Worm (Caenorhabditis elegans) whole organism, L1 larva: ENCODE measurements around the gene nphp-2.

Experiments used
- C04F5.9 ChIP-seq: sonication (generic microtip); optimal IDR thresholded peaks from 2 replicates; lab custom pipeline; 2016; ENCODE audit warnings: missing genetic modification characterization, missing compliant biosample characterization
- Y116A8C.19 ChIP-seq: sonication (generic microtip); optimal IDR thresholded peaks from 2 replicates; lab custom pipeline; 2016; ENCODE audit warnings: missing compliant biosample characterization, missing genetic modification characterization, borderline replicate concordance
- aha-1 ChIP-seq: fragments of 150-350 bp; optimal IDR thresholded peaks from 2 replicates; lab custom pipeline; 2014; ENCODE audit warnings: missing biosample characterization, missing genetic modification characterization
- alr-1 ChIP-seq: fragments of 200-800 bp; sonication (Bioruptor generic); optimal IDR thresholded peaks from 2 replicates; lab custom pipeline; 2018; ENCODE audit warnings: borderline replicate concordance, mild to moderate bottlenecking, missing genetic modification characterization, missing compliant biosample characterization
- aly-2 ChIP-seq: fragments of 150-350 bp; optimal IDR thresholded peaks from 2 replicates; lab custom pipeline; 2014; ENCODE audit warnings: missing biosample characterization, missing genetic modification characterization
- ama-1 ChIP-seq: fragments of 150-350 bp; optimal IDR thresholded peaks from 2 replicates; lab custom pipeline; 2014
- ceh-63 ChIP-seq: fragments of 200-800 bp; sonication (Bioruptor generic); optimal IDR thresholded peaks from 2 replicates; lab custom pipeline; 2018; ENCODE audit warnings: mild to moderate bottlenecking, missing genetic modification characterization, missing compliant biosample characterization
- ceh-8 ChIP-seq: fragments of 200-800 bp; sonication (Bioruptor generic); optimal IDR thresholded peaks from 2 replicates; lab custom pipeline; 2018; ENCODE audit warnings: mild to moderate bottlenecking, missing genetic modification characterization, moderate library complexity, missing compliant biosample characterization
- ceh-90 ChIP-seq: sonication (generic microtip); optimal IDR thresholded peaks from 2 replicates; lab custom pipeline; 2016; ENCODE audit warnings: missing genetic modification characterization, missing compliant biosample characterization
- dsc-1 ChIP-seq: sonication (generic microtip); optimal IDR thresholded peaks from 2 replicates; lab custom pipeline; 2016; ENCODE audit warnings: mild to moderate bottlenecking, missing genetic modification characterization, missing compliant biosample characterization
- efl-3 ChIP-seq: fragments of 200-800 bp; sonication (Bioruptor generic); optimal IDR thresholded peaks from 2 replicates; lab custom pipeline; 2018; ENCODE audit warnings: mild to moderate bottlenecking, missing genetic modification characterization, missing compliant biosample characterization
- egl-27 ChIP-seq, 2 experiments: fragments of 150-350 bp in 1 of 2; sonication (generic microtip); optimal IDR thresholded peaks; 3 replicates each; lab custom pipeline; 2017 to 2018; ENCODE audit warnings: missing biosample characterization in 2 of 2, missing genetic modification characterization in 2 of 2, missing genetic modification reagents in 2 of 2
- elt-2 ChIP-seq: sonication (generic microtip); optimal IDR thresholded peaks from 2 replicates; lab custom pipeline; 2016; ENCODE audit warnings: missing genetic modification characterization, mild to moderate bottlenecking, inconsistent platforms, missing compliant biosample characterization, missing genetic modification reagents
- hlh-17 ChIP-seq: fragments of 200-800 bp; sonication (Bioruptor generic); optimal IDR thresholded peaks from 2 replicates; lab custom pipeline; 2018; ENCODE audit warnings: missing genetic modification characterization, mild to moderate bottlenecking, missing compliant biosample characterization, moderate library complexity, borderline replicate concordance
- hlh-4 ChIP-seq: sonication (generic microtip); optimal IDR thresholded peaks from 2 replicates; lab custom pipeline; 2016; ENCODE audit warnings: mild to moderate bottlenecking, missing genetic modification characterization, missing compliant biosample characterization
- irx-1 ChIP-seq: sonication (generic microtip); optimal IDR thresholded peaks from 2 replicates; lab custom pipeline; 2016; ENCODE audit warnings: missing genetic modification characterization, missing compliant biosample characterization
- isw-1 ChIP-seq: fragments of 200-800 bp; sonication (Bioruptor generic); IDR thresholded peaks from 2 replicates; pipeline ENCODE4 v1.3.6; 2022; ENCODE audit warnings: missing genetic modification characterization, missing compliant biosample characterization
- jun-1 ChIP-seq: fragments of 150-350 bp; optimal IDR thresholded peaks from 2 replicates; lab custom pipeline; 2014; ENCODE audit warnings: missing biosample characterization, missing genetic modification reagents, missing genetic modification characterization
- lin-14 ChIP-seq: fragments of 200-800 bp; sonication (Bioruptor generic); optimal IDR thresholded peaks from 2 replicates; lab custom pipeline; 2018; ENCODE audit warnings: mild to moderate bottlenecking, missing genetic modification characterization, moderate library complexity, missing compliant biosample characterization
- lin-35 ChIP-seq, 2 experiments: fragments of 150-350 bp; optimal IDR thresholded peaks; 2 replicates each; lab custom pipeline; 2014; ENCODE audit warnings: missing biosample characterization in 2 of 2, missing genetic modification characterization in 2 of 2, missing genetic modification reagents in 2 of 2
- lsy-2 ChIP-seq, 2 experiments: fragments of 150-350 bp; optimal IDR thresholded peaks; 2 replicates each; lab custom pipeline; 2014; ENCODE audit warnings: missing biosample characterization in 2 of 2, missing genetic modification characterization in 2 of 2
- mab-9 ChIP-seq: fragments of 200-800 bp; sonication (Bioruptor generic); IDR thresholded peaks from 2 replicates; pipeline ENCODE4 v1.3.6; 2022; ENCODE audit warnings: missing genetic modification reagents, missing genetic modification characterization, missing compliant biosample characterization
- nhr-19 ChIP-seq: fragments of 200-800 bp; sonication (Bioruptor generic); conservative IDR thresholded peaks from 2 replicates; pipeline ENCODE4 v1.3.6; 2022; ENCODE audit warnings: missing genetic modification characterization, missing compliant biosample characterization
- nhr-20 ChIP-seq: sonication (generic microtip); optimal IDR thresholded peaks from 2 replicates; lab custom pipeline; 2016; ENCODE audit warnings: mild to moderate bottlenecking, missing genetic modification characterization, missing compliant biosample characterization
- nhr-237 ChIP-seq: fragments of 150-350 bp; optimal IDR thresholded peaks from 2 replicates; lab custom pipeline; 2014; ENCODE audit warnings: missing biosample characterization, missing genetic modification characterization
- nhr-28 ChIP-seq: fragments of 150-350 bp; optimal IDR thresholded peaks from 2 replicates; lab custom pipeline; 2014; ENCODE audit warnings: missing biosample characterization, missing genetic modification characterization
- nhr-47 ChIP-seq: sonication (generic microtip); optimal IDR thresholded peaks from 2 replicates; lab custom pipeline; 2016; ENCODE audit warnings: mild to moderate bottlenecking, missing genetic modification characterization, moderate library complexity, missing compliant biosample characterization
- nhr-71 ChIP-seq: sonication (generic microtip); optimal IDR thresholded peaks from 2 replicates; lab custom pipeline; 2016; ENCODE audit warnings: mild to moderate bottlenecking, missing genetic modification characterization, moderate library complexity, missing compliant biosample characterization
- nhr-76 ChIP-seq: sonication (generic microtip); optimal IDR thresholded peaks from 2 replicates; lab custom pipeline; 2017; ENCODE audit warnings: missing biosample characterization, missing genetic modification characterization
- nhr-77 ChIP-seq: fragments of 150-350 bp; optimal IDR thresholded peaks from 2 replicates; lab custom pipeline; 2014; ENCODE audit warnings: missing biosample characterization, missing genetic modification characterization
- nhr-85 ChIP-seq: sonication (generic microtip); peaks from one replicate; lab custom pipeline; 2016; ENCODE audit warnings: missing genetic modification characterization, inconsistent platforms, missing compliant biosample characterization
- pax-3 ChIP-seq: fragments of 200-800 bp; sonication (Bioruptor generic); optimal IDR thresholded peaks from 2 replicates; lab custom pipeline; 2018; ENCODE audit warnings: mild to moderate bottlenecking, missing genetic modification characterization, moderate library complexity, missing compliant biosample characterization
- pqm-1 ChIP-seq: sonication (generic microtip); optimal IDR thresholded peaks from 3 replicates; lab custom pipeline; 2017; ENCODE audit warnings: missing biosample characterization, missing genetic modification characterization
- rnt-1 ChIP-seq: sonication (generic microtip); optimal IDR thresholded peaks from 2 replicates; lab custom pipeline; 2016; ENCODE audit warnings: mild to moderate bottlenecking, missing genetic modification characterization, moderate library complexity, missing compliant biosample characterization
- snpc-4 ChIP-seq: fragments of 150-350 bp; optimal IDR thresholded peaks from 2 replicates; lab custom pipeline; 2014; ENCODE audit warnings: missing biosample characterization, missing genetic modification characterization
- sox-4 ChIP-seq: sonication (generic microtip); optimal IDR thresholded peaks from 2 replicates; lab custom pipeline; 2016; ENCODE audit warnings: missing genetic modification characterization, missing compliant biosample characterization
- sptf-1 ChIP-seq: fragments of 150-350 bp; optimal IDR thresholded peaks from 2 replicates; lab custom pipeline; 2014; ENCODE audit warnings: missing biosample characterization, missing genetic modification characterization
- sup-37 ChIP-seq: fragments of 200-800 bp; sonication (Bioruptor generic); optimal IDR thresholded peaks from 2 replicates; lab custom pipeline; 2018; ENCODE audit warnings: mild to moderate bottlenecking, missing genetic modification characterization, missing compliant biosample characterization
- tlp-1 ChIP-seq: fragments of 150-350 bp; optimal IDR thresholded peaks from 2 replicates; lab custom pipeline; 2014; ENCODE audit warnings: missing biosample characterization, missing genetic modification characterization
- unc-130 ChIP-seq: fragments of 150-350 bp; optimal IDR thresholded peaks from 2 replicates; lab custom pipeline; 2017; ENCODE audit warnings: missing biosample characterization, missing genetic modification characterization, inconsistent platforms
- unc-30 ChIP-seq: sonication (generic microtip); optimal IDR thresholded peaks from 2 replicates; lab custom pipeline; 2017; ENCODE audit warnings: missing biosample characterization, missing genetic modification characterization
- unc-62 ChIP-seq: fragments of 150-350 bp; optimal IDR thresholded peaks from 2 replicates; lab custom pipeline; 2014; ENCODE audit warnings: missing biosample characterization, missing genetic modification reagents, missing genetic modification characterization
- unc-86 ChIP-seq: sonication (generic microtip); optimal IDR thresholded peaks from 2 replicates; lab custom pipeline; 2016; ENCODE audit warnings: missing genetic modification characterization, missing compliant biosample characterization
- unc-98 ChIP-seq: fragments of 200-800 bp; sonication (Bioruptor generic); IDR thresholded peaks from 2 replicates; pipeline ENCODE4 v1.3.6; 2022; ENCODE audit warnings: missing genetic modification characterization, missing compliant biosample characterization
- vab-15 ChIP-seq: sonication (generic microtip); optimal IDR thresholded peaks from 2 replicates; lab custom pipeline; 2017; ENCODE audit warnings: missing genotype, mild to moderate bottlenecking, missing genetic modification characterization, missing compliant biosample characterization
- xbp-1 ChIP-seq: sonication (generic microtip); optimal IDR thresholded peaks from 2 replicates; lab custom pipeline; 2016; ENCODE audit warnings: missing genetic modification characterization, missing compliant biosample characterization
- zip-4 ChIP-seq: fragments of 200-800 bp; sonication (Bioruptor generic); optimal IDR thresholded peaks from 2 replicates; lab custom pipeline; 2018; ENCODE audit warnings: mild to moderate bottlenecking, missing genetic modification characterization, moderate library complexity, missing compliant biosample characterization
- ztf-11 ChIP-seq, 2 experiments: sonication (generic microtip); optimal IDR thresholded peaks; 2 replicates each; lab custom pipeline; 2016 to 2017; ENCODE audit warnings: missing genetic modification characterization in 2 of 2, missing biosample characterization in 1 of 2, missing compliant biosample characterization in 1 of 2
- ztf-4 ChIP-seq: fragments of 150-350 bp; optimal IDR thresholded peaks from 2 replicates; lab custom pipeline; 2014; ENCODE audit warnings: missing biosample characterization, missing genetic modification characterization

nphp-2 gene

ce11 chrV:1871768-1872296, 23.8 kb upstream of the nphp-2 start, which contains the start of the genes T10B5.4 and cct-7 (continued):
- TF ChIP-seq nhr-76 (no peak), unc-130 (tag; lab: Kevin White, UChicago) (peak; percentile 48), sptf-1 (tag; lab: Kevin White, UChicago) (no peak), dsc-1 (tag; lab: Kevin White, UChicago) (peak; percentile 74), C04F5.9 (tag; lab: Kevin White, UChicago) (no peak), unc-62 (no peak), sup-37 (GFP tag; lab: Kevin White, UChicago) (no peak)

ce11 chrV:1874827-1875226, 20.8 kb upstream of the nphp-2 start:
- TF ChIP-seq lin-14 (GFP tag; lab: Kevin White, UChicago) (no peak), ztf-11 (tag; optimal IDR thresholded peaks at IDR 0.05; lab: Kevin White, UChicago) (no peak), ztf-4 (tag; lab: Kevin White, UChicago) (no peak), mab-9 (GFP tag; lab: Robert Waterston, UW) (no peak), vab-15 (no peak), nhr-19 (GFP tag; lab: Robert Waterston, UW) (no peak), egl-27 (tag; optimal IDR thresholded peaks at IDR 0.05; lab: Kevin White, UChicago) (no peak), nhr-47 (tag; lab: Kevin White, UChicago) (no peak), hlh-4 (tag; lab: Kevin White, UChicago) (no peak), nhr-237 (tag; lab: Kevin White, UChicago) (no peak), elt-2 (no peak), ceh-63 (GFP tag; lab: Kevin White, UChicago) (no peak), dsc-1 (tag; lab: Kevin White, UChicago) (no peak), nhr-28 (no peak), rnt-1 (tag; lab: Kevin White, UChicago) (no peak), nhr-76 (no peak), alr-1 (tag; lab: Kevin White, UChicago) (no peak), hlh-17 (no peak), nhr-77 (tag; lab: Kevin White, UChicago) (no peak)

- peak; percentile 48 for TF ChIP-seq nhr-47 (tag; lab: Kevin White, UChicago)
- TF ChIP-seq ztf-4 (tag; lab: Kevin White, UChicago), result peak; percentile 65
- TF ChIP-seq sox-4 (tag; lab: Kevin White, UChicago), result no peak
- peak; percentile 46 for TF ChIP-seq ama-1 (lab: Kevin White, UChicago)
- TF ChIP-seq tlp-1 (tag; lab: Kevin White, UChicago), result no peak
- TF ChIP-seq alr-1 (tag; lab: Kevin White, UChicago), result no peak
- TF ChIP-seq ceh-8 (GFP tag; lab: Kevin White, UChicago), result no peak
- TF ChIP-seq xbp-1 (tag; lab: Kevin White, UChicago), result no peak
- TF ChIP-seq ceh-90 (tag; lab: Kevin White, UChicago), result no peak
- TF ChIP-seq aly-2 (tag; lab: Kevin White, UChicago), result peak; percentile 84
- no peak for TF ChIP-seq nhr-20
- TF ChIP-seq unc-30 (tag; lab: Kevin White, UChicago), result no peak
- TF ChIP-seq efl-3 (GFP tag; lab: Kevin White, UChicago), result no peak
- TF ChIP-seq snpc-4, result no peak
- peak; percentile 59 for TF ChIP-seq pax-3 (tag; lab: Kevin White, UChicago)
- no peak for TF ChIP-seq pqm-1 (tag; lab: Kevin White, UChicago)
- peak; percentile 37 for TF ChIP-seq nhr-71 (tag; lab: Kevin White, UChicago)
- no peak for TF ChIP-seq lsy-2 (tag; optimal IDR thresholded peaks at IDR 0.05; lab: Kevin White, UChicago)
- TF ChIP-seq jun-1 (tag; lab: Kevin White, UChicago), result no peak
- TF ChIP-seq Y116A8C.19 (tag; lab: Kevin White, UChicago), result no peak
- peak; percentile 32 for TF ChIP-seq rnt-1 (tag; lab: Kevin White, UChicago)
- no peak for TF ChIP-seq unc-86
- no peak for TF ChIP-seq aha-1
- TF ChIP-seq zip-4 (GFP tag; lab: Kevin White, UChicago), result no peak
- TF ChIP-seq unc-98 (GFP tag; lab: Robert Waterston, UW), result no peak
- TF ChIP-seq isw-1 (GFP tag; lab: Robert Waterston, UW), result no peak; the same call in 1 of the 2 replicates
- TF ChIP-seq lin-35 (GFP tag; optimal IDR thresholded peaks at IDR 0.05; lab: Kevin White, UChicago), result peak in 1 of 2 experiments; percentile 28
- no peak for TF ChIP-seq sptf-1 (tag; lab: Kevin White, UChicago)
- TF ChIP-seq vab-15, result no peak
- peak; percentile 71 for TF ChIP-seq nhr-85
- no peak for TF ChIP-seq nhr-237 (tag; lab: Kevin White, UChicago)
- peak; percentile 27 for TF ChIP-seq irx-1 (tag; lab: Kevin White, UChicago)
Observed at ce11 chrV:1875497-1875988, 20.0 kb upstream of the nphp-2 start.
